Worm (Caenorhabditis elegans) whole organism, L2 larva: ENCODE data around the gene Y57G11C.38.
"Not testable (repeated sequence)": the region's sequence is repeated elsewhere in the genome, so short reads cannot be mapped to it uniquely, and the experiment has no call there.

ENCODE experiments used
- C34F6.9 ChIP-seq: fragments of 150-350 bp; optimal IDR thresholded peaks from 2 replicates; lab custom pipeline; 2014; ENCODE audit warnings: missing biosample characterization, missing genetic modification characterization
- F13H6.1 ChIP-seq: sonication (generic microtip); optimal IDR thresholded peaks from 2 replicates; lab custom pipeline; 2016; ENCODE audit warnings: missing genetic modification characterization, missing compliant biosample characterization
- R02D3.7 ChIP-seq: fragments of 150-350 bp; optimal IDR thresholded peaks from 2 replicates; lab custom pipeline; 2014; ENCODE audit warnings: missing biosample characterization, missing genetic modification characterization
- Y55F3AM.14 ChIP-seq: fragments of 200-800 bp; sonication (Bioruptor generic); optimal IDR thresholded peaks from 2 replicates; lab custom pipeline; 2018; ENCODE audit warnings: mild to moderate bottlenecking, missing genetic modification characterization, missing compliant biosample characterization
- ZK546.5 ChIP-seq: sonication (generic microtip); optimal IDR thresholded peaks from 2 replicates; lab custom pipeline; 2017; ENCODE audit warnings: missing biosample characterization, missing genetic modification characterization
- alr-1 ChIP-seq: fragments of 150-350 bp; optimal IDR thresholded peaks from 2 replicates; lab custom pipeline; 2014; ENCODE audit warnings: missing biosample characterization, missing genetic modification characterization
- ama-1 ChIP-seq: fragments of 150-350 bp; optimal IDR thresholded peaks from 2 replicates; lab custom pipeline; 2018; ENCODE audit warnings: inconsistent platforms
- blmp-1 ChIP-seq: sonication (generic microtip); optimal IDR thresholded peaks from 2 replicates; lab custom pipeline; 2017; ENCODE audit warnings: missing genetic modification characterization, mild to moderate bottlenecking, missing compliant biosample characterization, antibody characterized with exemption, moderate library complexity; ENCODE audit not compliant: insufficient read depth
- ceh-16 ChIP-seq: fragments of 150-350 bp; optimal IDR thresholded peaks from 2 replicates; lab custom pipeline; 2014; ENCODE audit warnings: missing biosample characterization, missing genetic modification characterization
- crh-2 ChIP-seq: sonication (generic microtip); optimal IDR thresholded peaks from 2 replicates; lab custom pipeline; 2017; ENCODE audit warnings: missing biosample characterization, missing genetic modification characterization
- dmd-4 ChIP-seq: sonication (generic microtip); optimal IDR thresholded peaks from 2 replicates; lab custom pipeline; 2017; ENCODE audit warnings: missing biosample characterization, missing genetic modification characterization
- egl-27 ChIP-seq: sonication (generic microtip); optimal IDR thresholded peaks from 3 replicates; lab custom pipeline; 2017; ENCODE audit warnings: missing biosample characterization, missing genetic modification reagents, missing genetic modification characterization
- elt-1 ChIP-seq: fragments of 150-350 bp; optimal IDR thresholded peaks from 2 replicates; lab custom pipeline; 2014; ENCODE audit warnings: missing biosample characterization, missing genetic modification characterization
- elt-3 ChIP-seq: sonication (generic microtip); optimal IDR thresholded peaks from 2 replicates; lab custom pipeline; 2017; ENCODE audit warnings: missing biosample characterization, missing genetic modification characterization
- gmeb-1 ChIP-seq: fragments of 150-350 bp; optimal IDR thresholded peaks from 2 replicates; lab custom pipeline; 2014; ENCODE audit warnings: missing biosample characterization, missing genetic modification characterization
- lin-13 ChIP-seq: fragments of 150-350 bp; optimal IDR thresholded peaks from 2 replicates; lab custom pipeline; 2014; ENCODE audit warnings: missing biosample characterization, missing genetic modification reagents, missing genetic modification characterization
- lsy-2 ChIP-seq, 2 experiments: fragments of 150-350 bp in 1 of 2; sonication (generic microtip) in 1 of 2; optimal IDR thresholded peaks; 2 replicates each; lab custom pipeline; 2014 to 2017; ENCODE audit warnings: missing biosample characterization in 2 of 2, missing genetic modification characterization in 2 of 2
- mab-5 ChIP-seq: fragments of 150-350 bp; optimal IDR thresholded peaks from 2 replicates; lab custom pipeline; 2014; ENCODE audit warnings: missing biosample characterization, missing genetic modification characterization
- mdl-1 ChIP-seq, 2 experiments: fragments of 150-350 bp in 1 of 2; sonication (generic microtip) in 1 of 2; optimal IDR thresholded peaks; 2 replicates each; lab custom pipeline; 2017; ENCODE audit warnings: missing biosample characterization in 2 of 2, missing genetic modification characterization in 2 of 2
- nhr-10 ChIP-seq: sonication (generic microtip); optimal IDR thresholded peaks from 2 replicates; lab custom pipeline; 2017; ENCODE audit warnings: missing biosample characterization, missing genetic modification characterization
- nhr-11 ChIP-seq: fragments of 150-350 bp; optimal IDR thresholded peaks from 2 replicates; lab custom pipeline; 2014; ENCODE audit warnings: missing biosample characterization, missing genetic modification characterization
- nhr-21 ChIP-seq: fragments of 150-350 bp; optimal IDR thresholded peaks from 2 replicates; lab custom pipeline; 2014; ENCODE audit warnings: missing biosample characterization, missing genetic modification characterization
- nhr-23 ChIP-seq: fragments of 150-350 bp; optimal IDR thresholded peaks from 2 replicates; lab custom pipeline; 2014; ENCODE audit warnings: missing biosample characterization, missing genetic modification reagents, missing genetic modification characterization
- nhr-237 ChIP-seq: fragments of 150-350 bp; optimal IDR thresholded peaks from 2 replicates; lab custom pipeline; 2014; ENCODE audit warnings: missing biosample characterization, missing genetic modification characterization
- nhr-6 ChIP-seq: fragments of 150-350 bp; optimal IDR thresholded peaks from 2 replicates; lab custom pipeline; 2014; ENCODE audit warnings: missing biosample characterization, missing genetic modification characterization
- nhr-77 ChIP-seq: fragments of 150-350 bp; optimal IDR thresholded peaks from 2 replicates; lab custom pipeline; 2014; ENCODE audit warnings: missing biosample characterization, missing genetic modification characterization
- peb-1 ChIP-seq: fragments of 150-350 bp; optimal IDR thresholded peaks from 2 replicates; lab custom pipeline; 2014; ENCODE audit warnings: missing biosample characterization, missing genetic modification characterization
- sma-3 ChIP-seq: sonication (generic microtip); optimal IDR thresholded peaks from 2 replicates; lab custom pipeline; 2016; ENCODE audit warnings: missing genetic modification reagents, missing genetic modification characterization, missing compliant biosample characterization
- snpc-4 ChIP-seq: fragments of 150-350 bp; optimal IDR thresholded peaks from 2 replicates; lab custom pipeline; 2014; ENCODE audit warnings: missing biosample characterization, missing genetic modification characterization
- unc-55 ChIP-seq: fragments of 150-350 bp; sonication (generic microtip); optimal IDR thresholded peaks from 3 replicates; lab custom pipeline; 2014; ENCODE audit warnings: missing biosample characterization, missing genetic modification reagents, missing genetic modification characterization
- unc-62 ChIP-seq: fragments of 150-350 bp; optimal IDR thresholded peaks from 2 replicates; lab custom pipeline; 2014; ENCODE audit warnings: missing biosample characterization, missing genetic modification reagents, missing genetic modification characterization
- zag-1 ChIP-seq: fragments of 150-350 bp; optimal IDR thresholded peaks from 2 replicates; lab custom pipeline; 2014; ENCODE audit warnings: missing biosample characterization, missing genetic modification characterization
- ztf-4 ChIP-seq: fragments of 150-350 bp; optimal IDR thresholded peaks from 2 replicates; lab custom pipeline; 2014; ENCODE audit warnings: missing biosample characterization, missing genetic modification characterization

The Y57G11C.38 gene

ce11 chrIV:14838095-14838494, 24.2 kb upstream of the Y57G11C.38 start (continued):
- peak; percentile 80 for TF ChIP-seq egl-27
- TF ChIP-seq elt-3 (tag; lab: Kevin White, UChicago) = no peak
- TF ChIP-seq elt-1 (tag; lab: Kevin White, UChicago) = no peak
- peak; percentile 64 for TF ChIP-seq zag-1 (tag; lab: Kevin White, UChicago)
- TF ChIP-seq R02D3.7 (tag; lab: Kevin White, UChicago) = no peak
- TF ChIP-seq unc-55 (GFP tag; lab: Kevin White, UChicago) = peak; percentile 93
- TF ChIP-seq peb-1 (tag; lab: Kevin White, UChicago) = no peak
- no peak for TF ChIP-seq dmd-4 (tag; lab: Kevin White, UChicago)
- no peak for TF ChIP-seq unc-62 (GFP tag; lab: Kevin White, UChicago)
- no peak for TF ChIP-seq ZK546.5 (tag; lab: Kevin White, UChicago)

ce11 chrIV:14843062-14843461, 19.2 kb upstream of the Y57G11C.38 start, which contains the start of gene Y57G11C.20:
TSS of gene Y57G11C.20 (plus strand) at chrIV:14843362.
- not testable (repeated sequence) for TF ChIP-seq crh-2; elt-1 (tag; lab: Kevin White, UChicago); C34F6.9 (tag; lab: Kevin White, UChicago)

ce11 chrIV:14853703-14854102, 8.5 kb upstream of the Y57G11C.38 start, which contains the start of gene Y57G11C.52:
TSS of gene Y57G11C.52 (plus strand) at chrIV:14854003.
- no peak for TF ChIP-seq ama-1 (lab: Kevin White, UChicago)
- TF ChIP-seq snpc-4 (tag; lab: Kevin White, UChicago) = no peak
- no peak for TF ChIP-seq blmp-1 (tag; lab: Kevin White, UChicago)
- TF ChIP-seq unc-62 (GFP tag; lab: Kevin White, UChicago) = no peak
- TF ChIP-seq lsy-2 (tag; optimal IDR thresholded peaks at IDR 0.05; lab: Kevin White, UChicago) = no peak
- no peak for TF ChIP-seq nhr-11 (tag; lab: Kevin White, UChicago)
- no peak for TF ChIP-seq nhr-23 (tag; lab: Kevin White, UChicago)
- no peak for TF ChIP-seq F13H6.1 (tag; lab: Kevin White, UChicago)
- no peak for TF ChIP-seq elt-3 (tag; lab: Kevin White, UChicago)
- no peak for TF ChIP-seq elt-1 (tag; lab: Kevin White, UChicago)
- no peak for TF ChIP-seq lin-13 (GFP tag; lab: Kevin White, UChicago)
- no peak for TF ChIP-seq nhr-6 (tag; lab: Kevin White, UChicago)
- TF ChIP-seq nhr-21 = no peak
- no peak for TF ChIP-seq mab-5
- TF ChIP-seq unc-55 (GFP tag; lab: Kevin White, UChicago) = no peak
- no peak for TF ChIP-seq zag-1 (tag; lab: Kevin White, UChicago)
- TF ChIP-seq R02D3.7 (tag; lab: Kevin White, UChicago) = no peak
- TF ChIP-seq dmd-4 (tag; lab: Kevin White, UChicago) = no peak

- no peak for TF ChIP-seq R02D3.7 (tag; lab: Kevin White, UChicago)
- TF ChIP-seq mdl-1 (tag; optimal IDR thresholded peaks at IDR 0.05; lab: Kevin White, UChicago) = no peak
- no peak for TF ChIP-seq gmeb-1 (tag; lab: Kevin White, UChicago)
- TF ChIP-seq egl-27 = no peak
- TF ChIP-seq elt-1 (tag; lab: Kevin White, UChicago) = no peak
- TF ChIP-seq ama-1 (lab: Kevin White, UChicago) = no peak
- no peak for TF ChIP-seq nhr-10
- TF ChIP-seq nhr-23 (tag; lab: Kevin White, UChicago) = no peak
- no peak for TF ChIP-seq snpc-4 (tag; lab: Kevin White, UChicago)
- TF ChIP-seq unc-62 (GFP tag; lab: Kevin White, UChicago) = no peak
- no peak for TF ChIP-seq Y55F3AM.14 (GFP tag; lab: Kevin White, UChicago)
- no peak for TF ChIP-seq dmd-4 (tag; lab: Kevin White, UChicago)
- no peak for TF ChIP-seq nhr-6 (tag; lab: Kevin White, UChicago)
- TF ChIP-seq ztf-4 = no peak
- no peak for TF ChIP-seq blmp-1 (tag; lab: Kevin White, UChicago)
- TF ChIP-seq ceh-16 (tag; lab: Kevin White, UChicago) = no peak
- no peak for TF ChIP-seq nhr-77
- TF ChIP-seq sma-3 (GFP tag; lab: Kevin White, UChicago) = no peak
- no peak for TF ChIP-seq nhr-237 (tag; lab: Kevin White, UChicago)
These were observed 556 bp upstream of the Y57G11C.38 start, which contains the start of gene Y57G11C.23 for ce11 chrIV:14861691-14862090. TSS of gene Y57G11C.23 (minus strand) at chrIV:14861791.

- TF ChIP-seq mdl-1 (tag; optimal IDR thresholded peaks at IDR 0.05; lab: Kevin White, UChicago) (no peak), C34F6.9 (tag; lab: Kevin White, UChicago) (no peak), lin-13 (GFP tag; lab: Kevin White, UChicago) (no peak), snpc-4 (tag; lab: Kevin White, UChicago) (peak; percentile 3), elt-3 (tag; lab: Kevin White, UChicago) (no peak), alr-1 (tag; lab: Kevin White, UChicago) (no peak), nhr-77 (no peak), nhr-237 (tag; lab: Kevin White, UChicago) (no peak), egl-27 (no peak)
- TF ChIP-seq, all 48 proteins: peak for 1
These were observed 1.5 kb downstream of the Y57G11C.38 start for ce11 chrIV:14863772-14864171.
